Fruit fly (Drosophila melanogaster): ENCODE measurements around the gene CG10559.

DNA sequence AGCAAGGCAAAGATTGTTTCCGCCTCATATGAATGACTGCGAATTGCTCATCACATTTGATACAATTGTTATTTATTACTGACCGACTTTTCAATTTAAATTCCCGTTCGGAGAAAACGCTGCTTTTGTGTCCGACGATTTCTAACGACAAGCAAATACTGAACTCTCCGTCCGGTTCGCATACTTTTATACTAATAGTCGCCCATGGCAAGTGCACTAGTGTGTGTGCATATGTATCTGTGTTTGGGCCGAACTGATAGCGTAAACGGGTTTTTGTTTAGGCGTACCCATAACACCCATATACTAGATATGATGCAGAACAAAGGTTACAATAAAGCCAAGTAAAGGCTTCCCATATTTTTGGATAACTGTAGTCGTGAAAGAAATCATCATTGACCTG is 7.7 kb downstream of the CG10559 start, which contains the start of gene CG10550:
- no peak for TF ChIP-seq CG5204 (GFP tag; optimal IDR thresholded peaks at IDR 0.05)
- no peak for TF ChIP-seq CG1620 (GFP tag; optimal IDR thresholded peaks at IDR 0.05)

All from whole organism, adult.